Fruit fly (Drosophila melanogaster): ENCODE measurements around the gene CecA2.

Gene CecA2

DNA sequence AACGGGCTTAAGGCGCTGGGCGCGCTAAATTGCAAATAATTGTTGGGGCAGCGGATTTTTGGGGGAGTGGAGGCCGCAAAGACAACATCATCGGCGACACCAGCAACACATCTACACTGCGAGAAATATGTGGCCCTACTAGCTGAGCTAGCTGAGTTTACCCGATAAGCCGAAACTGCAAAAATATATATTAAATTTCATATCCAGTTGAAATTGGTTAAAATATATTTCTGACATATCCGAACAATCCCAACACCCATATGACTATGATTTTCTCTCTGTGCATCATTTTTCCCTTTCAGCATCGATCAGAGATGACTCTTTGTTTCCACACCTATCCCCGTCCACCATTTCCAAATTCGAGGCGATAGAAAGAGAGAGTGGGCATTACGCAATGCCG is 22.1 kb upstream of the CecA2 start (continued):
- no peak for TF ChIP-seq nerfin-2 (GFP tag; IDR thresholded peaks at IDR 0.05; ENCODE audit: partially characterized antibody)
- peak; percentile 60 to 71 for TF ChIP-seq dpn (GFP tag; optimal IDR thresholded peaks at IDR 0.05)
- TF ChIP-seq CG13894 (tag; optimal IDR thresholded peaks at IDR 0.05), result no peak
- TF ChIP-seq lola (GFP tag; optimal IDR thresholded peaks at IDR 0.05), result peak in 1 of 3 experiments; percentile 43
- no peak for TF ChIP-seq CG4282 (GFP tag; optimal IDR thresholded peaks at IDR 0.05)
- peak; percentile 77; the same call in 2 of the 3 replicates for TF ChIP-seq otp (GFP tag; IDR thresholded peaks at IDR 0.05)
- TF ChIP-seq CG12942 (GFP tag; optimal IDR thresholded peaks at IDR 0.05), result peak; percentile 41
- peak in 1 of 2 experiments; percentile 34 for TF ChIP-seq Hr78 (GFP tag; optimal IDR thresholded peaks at IDR 0.05)
- no peak for TF ChIP-seq CG7928 (GFP tag; optimal IDR thresholded peaks at IDR 0.05)
- peak; percentile 43; the same call in 1 of the 2 replicates for TF ChIP-seq E2f2 (GFP tag; IDR thresholded peaks at IDR 0.05)
- TF ChIP-seq HmgD (GFP tag; optimal IDR thresholded peaks at IDR 0.05), result no peak
- no peak for TF ChIP-seq eve (GFP tag; optimal IDR thresholded peaks at IDR 0.05)
- no peak for TF ChIP-seq cas (GFP tag; IDR thresholded peaks at IDR 0.05)
- peak; percentile 61; the same call in 1 of the 3 replicates for TF ChIP-seq CG11560 (tag; IDR thresholded peaks at IDR 0.05)
- TF ChIP-seq abd-A (tag; optimal IDR thresholded peaks at IDR 0.05), result no peak
- peak; percentile 72; the same call in 2 of the 3 replicates for TF ChIP-seq jigr1 (GFP tag; IDR thresholded peaks at IDR 0.05)
- peak; percentile 72 for TF ChIP-seq Dbx (GFP tag; IDR thresholded peaks at IDR 0.05)
- TF ChIP-seq CG7987 (GFP tag; optimal IDR thresholded peaks at IDR 0.05), result no peak
- TF ChIP-seq CG18262 (tag; optimal IDR thresholded peaks at IDR 0.05), result peak; percentile 73
- TF ChIP-seq CG17361 (GFP tag; IDR thresholded peaks at IDR 0.05), result peak; percentile 77; the same call in 2 of the 3 replicates
- TF ChIP-seq disco-r (GFP tag; optimal IDR thresholded peaks at IDR 0.05), result no peak
- TF ChIP-seq CG30020 (tag; optimal IDR thresholded peaks at IDR 0.05), result peak; percentile 2
- TF ChIP-seq CoRest (tag; optimal IDR thresholded peaks at IDR 0.05), result peak; percentile 70
- peak; percentile 88 for TF ChIP-seq dysf (GFP tag; IDR thresholded peaks at IDR 0.05)
- TF ChIP-seq Pdp1 (GFP tag; optimal IDR thresholded peaks at IDR 0.05), result peak; percentile 67 to 68
- no peak for TF ChIP-seq tna (GFP tag; IDR thresholded peaks at IDR 0.05; ENCODE audit: partially characterized antibody)
- TF ChIP-seq CG2875 (GFP tag; optimal IDR thresholded peaks at IDR 0.05), result peak; percentile 65
- no peak for TF ChIP-seq CG11398 (GFP tag; optimal IDR thresholded peaks at IDR 0.05)
- peak; percentile 84 for TF ChIP-seq dmrt99B (tag; optimal IDR thresholded peaks at IDR 0.05)
- TF ChIP-seq sug (tag; optimal IDR thresholded peaks at IDR 0.05), result peak; percentile 31
- peak; percentile 48 for TF ChIP-seq salm (tag; optimal IDR thresholded peaks at IDR 0.05)
- peak; percentile 32 for TF ChIP-seq CG13624 (GFP tag; optimal IDR thresholded peaks at IDR 0.05)
- peak; percentile 22 for TF ChIP-seq CG12236 (GFP tag; optimal IDR thresholded peaks at IDR 0.05)
- peak; percentile 40 for TF ChIP-seq crc (GFP tag; optimal IDR thresholded peaks at IDR 0.05)
- TF ChIP-seq CHES-1-like (GFP tag; optimal IDR thresholded peaks at IDR 0.05), result peak; percentile 21
- peak; percentile 54 to 70 for TF ChIP-seq chif (GFP tag; optimal IDR thresholded peaks at IDR 0.05)
- peak; percentile 52 for TF ChIP-seq CG10654 (GFP tag; optimal IDR thresholded peaks at IDR 0.05)
- TF ChIP-seq CG2678 (tag; optimal IDR thresholded peaks at IDR 0.05), result peak; percentile 82
- TF ChIP-seq Xrp1 (GFP tag; IDR thresholded peaks at IDR 0.05), result peak; percentile 86
- peak; percentile 3 for TF ChIP-seq her (GFP tag; optimal IDR thresholded peaks at IDR 0.05)
- no peak for TF ChIP-seq CG12744 (GFP tag; optimal IDR thresholded peaks at IDR 0.05)
- no peak for TF ChIP-seq br (optimal IDR thresholded peaks at IDR 0.05)
- peak; percentile 89 for TF ChIP-seq sens (GFP tag)
- no peak for TF ChIP-seq pzg (GFP tag; optimal IDR thresholded peaks at IDR 0.05)
- peak; percentile 42 for TF ChIP-seq CG15601 (tag; optimal IDR thresholded peaks at IDR 0.05)
- peak; percentile 35 for TF ChIP-seq trem (tag; optimal IDR thresholded peaks at IDR 0.05)
- peak; percentile 4 for TF ChIP-seq Bteb2 (GFP tag; optimal IDR thresholded peaks at IDR 0.05)
- TF ChIP-seq sna (GFP tag; IDR thresholded peaks at IDR 0.05; ENCODE audit: partially characterized antibody), result no peak
- TF ChIP-seq CG11085 (GFP tag; IDR thresholded peaks at IDR 0.05), result peak; percentile 36; the same call in 1 of the 2 replicates
- TF ChIP-seq maf-S (GFP tag; optimal IDR thresholded peaks at IDR 0.05), result peak; percentile 39
- TF ChIP-seq fru (optimal IDR thresholded peaks at IDR 0.05), result no peak

All from whole organism, embryonic.